Worm (Caenorhabditis elegans) whole organism, L3 larva: Measurements from ENCODE around the gene tofu-7.

Source experiments
- R02D3.7 ChIP-seq: fragments of 150-350 bp; optimal IDR thresholded peaks from 2 replicates; lab custom pipeline; 2014; ENCODE audit warnings: missing biosample characterization, missing genetic modification characterization
- ZK546.5 ChIP-seq: sonication (generic microtip); optimal IDR thresholded peaks from 2 replicates; lab custom pipeline; 2017; ENCODE audit warnings: missing biosample characterization, missing genetic modification characterization
- aly-2 ChIP-seq: fragments of 150-350 bp; optimal IDR thresholded peaks from 2 replicates; lab custom pipeline; 2014; ENCODE audit warnings: missing biosample characterization, missing genetic modification characterization
- ama-1 ChIP-seq: fragments of 150-350 bp; optimal IDR thresholded peaks from 2 replicates; lab custom pipeline; 2018
- ceh-16 ChIP-seq: sonication (generic microtip); optimal IDR thresholded peaks from 2 replicates; lab custom pipeline; 2017; ENCODE audit warnings: missing biosample characterization, missing genetic modification characterization
- ceh-28 ChIP-seq: fragments of 150-350 bp; optimal IDR thresholded peaks from 2 replicates; lab custom pipeline; 2014; ENCODE audit warnings: missing biosample characterization, missing genetic modification reagents, missing genetic modification characterization
- ceh-82 ChIP-seq: fragments of 150-350 bp; optimal IDR thresholded peaks from 2 replicates; lab custom pipeline; 2014; ENCODE audit warnings: missing biosample characterization, missing genetic modification characterization
- ceh-9 ChIP-seq: sonication (generic microtip); optimal IDR thresholded peaks from 2 replicates; lab custom pipeline; 2018; ENCODE audit warnings: missing biosample characterization, missing genetic modification characterization
- daf-12 ChIP-seq: fragments of 150-350 bp; optimal IDR thresholded peaks from 2 replicates; lab custom pipeline; 2014; ENCODE audit warnings: missing biosample characterization, missing genetic modification reagents, missing genetic modification characterization
- egl-27 ChIP-seq: sonication (generic microtip); optimal IDR thresholded peaks from 4 replicates; lab custom pipeline; 2017; ENCODE audit warnings: missing biosample characterization, missing genetic modification reagents, missing genetic modification characterization
- elt-1 ChIP-seq: fragments of 150-350 bp; optimal IDR thresholded peaks from 2 replicates; lab custom pipeline; 2014; ENCODE audit warnings: missing biosample characterization, missing genetic modification characterization
- elt-2 ChIP-seq: sonication (generic microtip); optimal IDR thresholded peaks from 2 replicates; lab custom pipeline; 2016; ENCODE audit warnings: missing genetic modification reagents, mild to moderate bottlenecking, missing genetic modification characterization, missing compliant biosample characterization
- elt-3 ChIP-seq, 3 experiments: fragments of 150-350 bp in 1 of 3; sonication (generic microtip) in 2 of 3; optimal IDR thresholded peaks; 2 replicates in 2 of 3; 4 replicates in 1 of 3; lab custom pipeline; 2014 to 2017; ENCODE audit warnings: missing biosample characterization in 3 of 3, missing genetic modification characterization in 3 of 3
- fkh-10 ChIP-seq: sonication (generic microtip); optimal IDR thresholded peaks from 2 replicates; lab custom pipeline; 2017; ENCODE audit warnings: missing biosample characterization, missing genetic modification reagents, missing genetic modification characterization
- fos-1 ChIP-seq: fragments of 150-350 bp; optimal IDR thresholded peaks from 2 replicates; lab custom pipeline; 2014; ENCODE audit warnings: missing biosample characterization, missing genetic modification characterization
- jun-1 ChIP-seq: fragments of 150-350 bp; optimal IDR thresholded peaks from 2 replicates; lab custom pipeline; 2014; ENCODE audit warnings: missing biosample characterization, missing genetic modification reagents, missing genetic modification characterization
- lin-15B ChIP-seq: fragments of 150-350 bp; optimal IDR thresholded peaks from 2 replicates; lab custom pipeline; 2014; ENCODE audit warnings: missing biosample characterization, missing genetic modification characterization
- lin-39 ChIP-seq: fragments of 150-350 bp; optimal IDR thresholded peaks from 2 replicates; lab custom pipeline; 2018; ENCODE audit warnings: missing biosample characterization, missing genetic modification reagents, missing genetic modification characterization
- mdl-1 ChIP-seq: fragments of 150-350 bp; optimal IDR thresholded peaks from 2 replicates; lab custom pipeline; 2014; ENCODE audit warnings: missing biosample characterization, missing genetic modification characterization
- nfya-1 ChIP-seq: sonication (generic microtip); optimal IDR thresholded peaks from 2 replicates; lab custom pipeline; 2017; ENCODE audit warnings: missing genetic modification characterization, mild to moderate bottlenecking, missing compliant biosample characterization, antibody characterized with exemption, moderate library complexity; ENCODE audit not compliant: insufficient read depth
- nhr-12 ChIP-seq: fragments of 150-350 bp; optimal IDR thresholded peaks from 2 replicates; lab custom pipeline; 2014; ENCODE audit warnings: missing biosample characterization, missing genetic modification characterization
- nhr-23 ChIP-seq: fragments of 150-350 bp; optimal IDR thresholded peaks from 2 replicates; lab custom pipeline; 2014; ENCODE audit warnings: missing biosample characterization, missing genetic modification reagents, missing genetic modification characterization
- nhr-237 ChIP-seq: fragments of 150-350 bp; optimal IDR thresholded peaks from 2 replicates; lab custom pipeline; 2014; ENCODE audit warnings: missing biosample characterization, missing genetic modification characterization
- nhr-25 ChIP-seq: sonication (generic microtip); optimal IDR thresholded peaks from 2 replicates; lab custom pipeline; 2017; ENCODE audit warnings: missing biosample characterization, missing genetic modification characterization
- nhr-43 ChIP-seq: sonication (generic microtip); optimal IDR thresholded peaks from 2 replicates; lab custom pipeline; 2016; ENCODE audit warnings: mild to moderate bottlenecking, missing genetic modification characterization, missing compliant biosample characterization; ENCODE audit not compliant: poor library complexity, severe bottlenecking
- nhr-67 ChIP-seq: fragments of 150-350 bp; optimal IDR thresholded peaks from 2 replicates; lab custom pipeline; 2014; ENCODE audit warnings: missing biosample characterization, missing genetic modification characterization
- nhr-76 ChIP-seq: fragments of 150-350 bp; sonication (generic microtip); optimal IDR thresholded peaks from 5 replicates; lab custom pipeline; 2014; ENCODE audit warnings: missing biosample characterization, missing genetic modification characterization
- nhr-77 ChIP-seq: fragments of 150-350 bp; optimal IDR thresholded peaks from 2 replicates; lab custom pipeline; 2014; ENCODE audit warnings: missing biosample characterization, missing genetic modification characterization
- pha-4 ChIP-seq: fragments of 150-350 bp; optimal IDR thresholded peaks from 2 replicates; lab custom pipeline; 2014; ENCODE audit warnings: missing biosample characterization, missing genetic modification reagents, missing genetic modification characterization
- pqm-1 ChIP-seq: fragments of 150-350 bp; optimal IDR thresholded peaks from 2 replicates; lab custom pipeline; 2017; ENCODE audit warnings: missing biosample characterization, missing genetic modification characterization, inconsistent platforms
- snpc-4 ChIP-seq: fragments of 150-350 bp; optimal IDR thresholded peaks from 2 replicates; lab custom pipeline; 2014; ENCODE audit warnings: missing biosample characterization, missing genetic modification characterization
- tbx-2 ChIP-seq: sonication (generic microtip); optimal IDR thresholded peaks from 2 replicates; lab custom pipeline; 2016; ENCODE audit warnings: mild to moderate bottlenecking, missing genetic modification characterization, missing compliant biosample characterization
- unc-39 ChIP-seq: sonication (generic microtip); optimal IDR thresholded peaks from 4 replicates; lab custom pipeline; 2017; ENCODE audit warnings: missing biosample characterization, missing genetic modification characterization
- unc-62 ChIP-seq: fragments of 150-350 bp; sonication (generic microtip); optimal IDR thresholded peaks from 4 replicates; lab custom pipeline; 2014; ENCODE audit warnings: missing biosample characterization, missing genetic modification reagents, missing genetic modification characterization
- zag-1 ChIP-seq: fragments of 150-350 bp; optimal IDR thresholded peaks from 2 replicates; lab custom pipeline; 2014; ENCODE audit warnings: missing biosample characterization, missing genetic modification characterization
- ztf-11 ChIP-seq: fragments of 150-350 bp; optimal IDR thresholded peaks from 2 replicates; lab custom pipeline; 2014; ENCODE audit warnings: missing biosample characterization, missing genetic modification characterization
- ztf-4 ChIP-seq: fragments of 150-350 bp; optimal IDR thresholded peaks from 2 replicates; lab custom pipeline; 2014; ENCODE audit warnings: missing biosample characterization, missing genetic modification characterization

The tofu-7 gene

DNA sequence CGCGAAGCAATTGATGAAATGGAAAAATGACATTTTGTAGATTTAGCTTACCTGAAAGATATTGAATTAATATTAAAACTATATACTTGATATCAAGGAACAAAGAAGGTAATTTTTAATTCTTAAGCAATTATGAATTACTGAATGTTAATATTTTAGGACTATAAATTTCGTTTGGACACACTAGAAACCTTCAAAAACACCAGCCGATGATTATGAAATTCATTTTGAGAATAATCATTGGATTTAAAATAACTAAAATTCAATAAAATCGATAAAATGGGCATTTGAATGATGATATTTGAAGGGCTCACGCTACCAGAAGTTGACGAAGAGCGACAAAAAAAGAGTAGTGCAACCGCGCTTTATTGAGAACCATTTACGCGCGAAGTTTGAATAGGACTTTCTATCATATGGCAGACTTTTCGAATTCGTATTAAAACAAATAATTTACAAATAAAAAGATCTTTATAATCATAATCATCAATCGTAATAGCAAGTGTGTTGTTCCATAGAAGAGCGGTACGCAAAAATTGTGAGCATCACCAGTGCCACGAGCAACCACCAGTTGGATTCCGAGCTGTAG lies 10.9 kb downstream of the tofu-7 start, which contains the start of gene ZK418.5:
TSS of gene ZK418.5 (minus strand) at position 51 of the 586 bp plus-strand sequence.
- TF ChIP-seq unc-39 (tag; lab: Kevin White, UChicago) (no peak), elt-2 (peak; percentile 20), aly-2 (tag; lab: Kevin White, UChicago) (no peak), lin-15B (peak; percentile 62), nhr-12 (tag; lab: Kevin White, UChicago) (no peak), snpc-4 (tag; lab: Kevin White, UChicago) (no peak), nhr-237 (tag; lab: Kevin White, UChicago) (no peak), egl-27 (no peak), fkh-10 (GFP tag; lab: Kevin White, UChicago) (no peak), nfya-1 (tag; lab: Kevin White, UChicago) (peak; percentile 53), pqm-1 (tag; lab: Kevin White, UChicago) (no peak), nhr-67 (tag; lab: Kevin White, UChicago) (no peak), lin-39 (tag; lab: Kevin White, UChicago) (peak; percentile 9), nhr-25 (tag; lab: Kevin White, UChicago) (peak; percentile 14), ceh-16 (tag; lab: Kevin White, UChicago) (no peak), ceh-82 (tag; lab: Kevin White, UChicago) (no peak), nhr-23 (tag; lab: Kevin White, UChicago) (peak; percentile 34), pha-4 (tag; lab: Kevin White, UChicago) (peak; percentile 63), R02D3.7 (peak; percentile 16), ZK546.5 (tag; lab: Kevin White, UChicago) (no peak), ceh-28 (no peak), nhr-43 (tag; lab: Kevin White, UChicago) (no peak), ama-1 (no peak), elt-1 (tag; lab: Kevin White, UChicago) (no peak), ztf-4 (no peak), unc-62 (GFP tag; lab: Kevin White, UChicago) (no peak)
- TF ChIP-seq, all 47 proteins: peak for 8

DNA sequence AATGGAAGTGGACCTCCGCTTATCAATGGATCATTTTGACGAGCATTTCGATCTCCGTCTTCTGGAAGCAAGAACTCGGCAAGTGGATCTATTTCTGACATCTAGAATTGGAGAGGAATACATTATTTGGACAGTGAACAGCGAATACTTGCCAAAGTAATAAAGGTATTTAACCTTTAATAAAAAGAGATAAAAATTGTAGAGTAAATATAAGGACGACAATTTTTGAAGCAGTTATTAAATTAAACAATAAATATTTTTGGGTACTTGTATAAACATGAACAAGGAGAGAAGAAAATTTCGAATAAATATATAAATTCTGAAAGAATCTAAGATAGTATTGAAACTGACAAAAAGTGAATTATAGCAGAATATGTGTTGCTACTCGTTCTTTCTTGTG lies 12.4 kb downstream of the tofu-7 start, which contains the start of gene lin-37:
TSS of gene lin-37 (minus strand) at position 101 of the 400 bp plus-strand sequence.
- TF ChIP-seq nhr-67 (tag; lab: Kevin White, UChicago) (no peak), nhr-237 (tag; lab: Kevin White, UChicago) (no peak), nhr-43 (tag; lab: Kevin White, UChicago) (no peak), nhr-77 (tag; lab: Kevin White, UChicago) (no peak), unc-39 (tag; lab: Kevin White, UChicago) (no peak), nhr-23 (tag; lab: Kevin White, UChicago) (no peak)

DNA sequence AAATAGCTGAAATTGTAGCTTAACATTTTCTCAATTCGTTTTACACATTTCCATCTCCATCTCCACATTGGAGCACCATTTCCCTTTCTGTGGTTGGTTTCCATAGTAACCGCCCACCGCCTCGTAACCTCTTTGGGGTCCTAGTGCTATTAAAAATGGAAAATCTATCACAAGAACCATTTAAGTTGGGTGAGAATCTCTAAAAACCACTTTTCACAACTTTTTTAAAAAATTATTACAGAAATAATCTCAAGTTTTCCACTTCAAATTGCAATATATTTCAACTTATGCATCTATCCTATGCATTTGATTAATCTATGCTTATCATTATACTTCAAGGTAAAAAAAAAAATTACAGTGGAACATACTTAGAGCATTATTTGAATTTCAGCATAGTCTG lies 14.8 kb downstream of the tofu-7 start, which contains the start of gene tmem-17:
TSS of gene tmem-17 (plus strand) at position 301 of the 400 bp plus-strand sequence.
- TF ChIP-seq jun-1 (tag; lab: Kevin White, UChicago): no peak
- no peak for TF ChIP-seq elt-3 (tag; optimal IDR thresholded peaks at IDR 0.05; lab: Kevin White, UChicago)
- TF ChIP-seq zag-1 (tag; lab: Kevin White, UChicago): no peak
- no peak for TF ChIP-seq ceh-9 (tag; lab: Kevin White, UChicago)
- no peak for TF ChIP-seq ZK546.5 (tag; lab: Kevin White, UChicago)
- TF ChIP-seq egl-27: no peak
- no peak for TF ChIP-seq ceh-82 (tag; lab: Kevin White, UChicago)
- no peak for TF ChIP-seq ztf-11 (tag; lab: Kevin White, UChicago)
- no peak for TF ChIP-seq ceh-28
- TF ChIP-seq nhr-76 (tag; lab: Kevin White, UChicago): no peak
- TF ChIP-seq nfya-1 (tag; lab: Kevin White, UChicago): no peak
- no peak for TF ChIP-seq lin-15B
- TF ChIP-seq mdl-1 (tag; lab: Kevin White, UChicago): no peak
- TF ChIP-seq ama-1: no peak
- TF ChIP-seq daf-12 (tag; lab: Kevin White, UChicago): no peak
- no peak for TF ChIP-seq fos-1 (tag; lab: Kevin White, UChicago)
- no peak for TF ChIP-seq tbx-2 (tag; lab: Kevin White, UChicago)
- TF ChIP-seq, all 47 proteins: peak for 0
